Worm (Caenorhabditis elegans): ENCODE results near the gene pals-28.

DNA sequence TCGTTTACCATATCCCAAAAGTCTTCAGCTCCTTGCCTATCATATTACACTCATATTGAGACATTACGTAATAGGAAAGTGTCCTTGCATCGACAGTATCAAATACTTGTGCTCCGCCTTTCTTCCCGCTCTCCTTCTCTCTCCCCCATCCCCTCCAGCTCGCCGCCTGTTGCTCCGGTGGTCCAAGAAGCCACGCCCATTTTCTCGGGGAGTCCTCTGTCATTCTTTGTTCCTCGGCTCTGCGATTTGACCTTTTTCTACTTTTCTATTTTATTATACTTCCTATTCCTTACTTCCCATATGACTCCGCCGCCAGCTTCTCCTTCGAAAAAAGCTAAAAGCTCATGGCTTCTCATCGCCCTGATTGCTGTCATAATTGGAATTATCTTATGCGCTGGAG, 28.2 kb upstream of the pals-28 start, which contains the start of gene mnp-1:
- TF ChIP-seq lsy-2 (tag; optimal IDR thresholded peaks at IDR 0.05) = no peak
- TF ChIP-seq sma-3 (GFP tag; optimal IDR thresholded peaks at IDR 0.05) = no peak
- TF ChIP-seq nhr-77 (tag; optimal IDR thresholded peaks at IDR 0.05) = no peak
- TF ChIP-seq unc-39 (tag; optimal IDR thresholded peaks at IDR 0.05) = no peak

Data from whole organism, L2 larva.